Worm (Caenorhabditis elegans): Measurements from ENCODE around the gene sss-1.
"Not testable (repeated sequence)": the region's sequence is repeated elsewhere in the genome, so short reads cannot be mapped to it uniquely, and the experiment has no call there.

ce11 chrIV:9893649-9894048, at the start of gene sss-1:
- TF ChIP-seq ama-1 (optimal IDR thresholded peaks at IDR 0.05); ama-1 (GFP tag; optimal IDR thresholded peaks at IDR 0.05); mes-4 (tag; optimal IDR thresholded peaks at IDR 0.05); ztf-18 (tag; optimal IDR thresholded peaks at IDR 0.05); D2030.7 (GFP tag; IDR thresholded peaks at IDR 0.05); F52B5.7 (tag; optimal IDR thresholded peaks at IDR 0.05); dpl-1 (GFP tag; optimal IDR thresholded peaks at IDR 0.05); snpc-1.1 (tag; optimal IDR thresholded peaks at IDR 0.05; ENCODE audit: insufficient read depth): not testable (repeated sequence)

All from whole organism, young adult.